Fruit fly (Drosophila melanogaster): ENCODE data around the gene CG10466.

CG10466 gene

dm6 chr2L:19799940-19800339 is 8.0 kb downstream of the CG10466 start (continued):
- TF ChIP-seq CG8359 (GFP tag; optimal IDR thresholded peaks at IDR 0.05; ENCODE audit: borderline replicate concordance): no peak
- no peak for TF ChIP-seq fru (optimal IDR thresholded peaks at IDR 0.05)
- no peak for TF ChIP-seq vnd (GFP tag; IDR thresholded peaks at IDR 0.05; ENCODE audit: partially characterized antibody)
- TF ChIP-seq gfzf (GFP tag; optimal IDR thresholded peaks at IDR 0.05): no peak
- TF ChIP-seq ewg (GFP tag; optimal IDR thresholded peaks at IDR 0.05): no peak
- TF ChIP-seq CG7372 (GFP tag; IDR thresholded peaks at IDR 0.05): no peak
- no peak for TF ChIP-seq tna (GFP tag; IDR thresholded peaks at IDR 0.05; ENCODE audit: partially characterized antibody)
- no peak for TF ChIP-seq Abd-B (GFP tag; optimal IDR thresholded peaks at IDR 0.05)
- no peak for TF ChIP-seq CG13775 (GFP tag; optimal IDR thresholded peaks at IDR 0.05)
- TF ChIP-seq psq (GFP tag; optimal IDR thresholded peaks at IDR 0.05): no peak
- no peak for TF ChIP-seq CHES-1-like (GFP tag; optimal IDR thresholded peaks at IDR 0.05)
- TF ChIP-seq Fer3 (tag; optimal IDR thresholded peaks at IDR 0.05): peak; percentile 14
- TF ChIP-seq row (GFP tag; IDR thresholded peaks at IDR 0.05): peak; percentile 58
- TF ChIP-seq exex (tag; optimal IDR thresholded peaks at IDR 0.05): no peak
- no peak for TF ChIP-seq NfI (GFP tag; optimal IDR thresholded peaks at IDR 0.05)
- no peak for TF ChIP-seq pzg (GFP tag; optimal IDR thresholded peaks at IDR 0.05)
- TF ChIP-seq chif (GFP tag; optimal IDR thresholded peaks at IDR 0.05): no peak
- no peak for TF ChIP-seq YL-1 (GFP tag; optimal IDR thresholded peaks at IDR 0.05)
- no peak for TF ChIP-seq otp (GFP tag; IDR thresholded peaks at IDR 0.05)
- no peak for TF ChIP-seq Atf3 (GFP tag; optimal IDR thresholded peaks at IDR 0.05)
- no peak for TF ChIP-seq sim (GFP tag; IDR thresholded peaks at IDR 0.05)
- TF ChIP-seq CG9817 (tag; optimal IDR thresholded peaks at IDR 0.05): no peak
- no peak for TF ChIP-seq repo (GFP tag; optimal IDR thresholded peaks at IDR 0.05)
- no peak for TF ChIP-seq CG14050 (GFP tag; IDR thresholded peaks at IDR 0.05)
- TF ChIP-seq Hmx (GFP tag; optimal IDR thresholded peaks at IDR 0.05): no peak
- TF ChIP-seq CG12659 (GFP tag; optimal IDR thresholded peaks at IDR 0.05): no peak
- TF ChIP-seq CG3065 (GFP tag; optimal IDR thresholded peaks at IDR 0.05): no peak
- no peak for TF ChIP-seq gt (GFP tag; IDR thresholded peaks at IDR 0.05)
- no peak for TF ChIP-seq CG18764 (GFP tag; optimal IDR thresholded peaks at IDR 0.05)
- TF ChIP-seq CG8478 (optimal IDR thresholded peaks at IDR 0.05): no peak
- no peak for TF ChIP-seq CG10565 (GFP tag; optimal IDR thresholded peaks at IDR 0.05)
- TF ChIP-seq B-H1 (GFP tag; IDR thresholded peaks at IDR 0.05): no peak
- TF ChIP-seq ATbp (GFP tag; optimal IDR thresholded peaks at IDR 0.05): peak; percentile 19
- no peak for TF ChIP-seq insv (GFP tag; optimal IDR thresholded peaks at IDR 0.05)
- peak; percentile 18 for TF ChIP-seq CG12219 (GFP tag; optimal IDR thresholded peaks at IDR 0.05)

- TF ChIP-seq NfI (GFP tag; optimal IDR thresholded peaks at IDR 0.05) (peak; percentile 1), row (GFP tag; IDR thresholded peaks at IDR 0.05) (peak; percentile 53; the same call in 2 of the 3 replicates), CG11085 (GFP tag; IDR thresholded peaks at IDR 0.05) (no peak), Mrtf (GFP tag; IDR thresholded peaks at IDR 0.05) (no peak), lab (GFP tag; optimal IDR thresholded peaks at IDR 0.05) (peak; percentile 43), unpg (GFP tag; optimal IDR thresholded peaks at IDR 0.05) (peak; percentile 51), phol (tag; optimal IDR thresholded peaks at IDR 0.05) (peak; percentile 32), CG14014 (GFP tag; IDR thresholded peaks at IDR 0.05) (0 out of 2 replicates have a peak, but pooled peaks have one; percentile 27), CG13424 (tag; optimal IDR thresholded peaks at IDR 0.05) (peak; percentile 42), CG10267 (tag; optimal IDR thresholded peaks at IDR 0.05) (peak; percentile 9), ase (GFP tag; IDR thresholded peaks at IDR 0.05) (no peak), CoRest (tag; optimal IDR thresholded peaks at IDR 0.05) (peak; percentile 0), CG34224 (GFP tag; IDR thresholded peaks at IDR 0.05; ENCODE audit: partially characterized antibody) (no peak), CG8478 (optimal IDR thresholded peaks at IDR 0.05) (no peak), usp (GFP tag; optimal IDR thresholded peaks at IDR 0.05) (no peak), CG42726 (GFP tag; IDR thresholded peaks at IDR 0.05; ENCODE audit: partially characterized antibody) (no peak), Hr51 (GFP tag; optimal IDR thresholded peaks at IDR 0.05) (peak in 1 of 2 experiments; percentile 38), Atf6 (GFP tag; IDR thresholded peaks at IDR 0.05) (0 out of 2 replicates have a peak, but pooled peaks have one; percentile 25), CG30431 (GFP tag; optimal IDR thresholded peaks at IDR 0.05) (no peak), CG12071 (GFP tag; optimal IDR thresholded peaks at IDR 0.05) (no peak), sim (GFP tag; IDR thresholded peaks at IDR 0.05) (no peak)
Observed at dm6 chr2L:19800703-19801102, 8.8 kb downstream of the CG10466 start.
